Worm (Caenorhabditis elegans): ENCODE data around the gene nhr-43.
A peak's percentile ranks its signal among the peaks of the same experiment; 100 is the strongest.

The nhr-43 gene

DNA sequence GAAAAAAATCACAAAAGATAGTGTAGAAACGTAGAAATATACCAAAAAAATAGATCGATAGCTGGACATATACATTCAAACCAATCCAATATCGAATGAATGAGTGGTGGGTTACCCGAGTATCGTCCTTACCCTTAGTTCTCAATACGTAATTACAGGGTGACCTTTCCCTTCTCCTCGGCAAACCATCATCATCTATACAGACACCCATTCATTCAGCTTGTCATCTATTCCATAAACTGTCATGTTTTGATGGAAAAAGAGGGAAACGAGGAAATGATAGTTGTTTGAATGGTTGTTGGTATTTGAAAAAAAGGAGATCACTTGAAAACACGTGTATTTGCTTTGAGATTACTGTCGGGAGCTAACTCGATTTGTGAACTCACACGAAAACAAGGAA lies 24.7 kb downstream of the nhr-43 start:
- TF ChIP-seq let-526 (GFP tag; IDR thresholded peaks at IDR 0.05) (no peak), F23B12.7 (tag; optimal IDR thresholded peaks at IDR 0.05; ENCODE audit: insufficient read depth) (no peak), bed-1 (GFP tag; IDR thresholded peaks at IDR 0.05) (no peak), unc-130 (GFP tag; optimal IDR thresholded peaks at IDR 0.05) (no peak), somi-1 (GFP tag; optimal IDR thresholded peaks at IDR 0.05) (no peak), rec-8 (tag; optimal IDR thresholded peaks at IDR 0.05) (no peak), snpc-1.1 (tag; optimal IDR thresholded peaks at IDR 0.05; ENCODE audit: insufficient read depth) (no peak), lin-35 (GFP tag; optimal IDR thresholded peaks at IDR 0.05) (no peak), akir-1 (GFP tag; optimal IDR thresholded peaks at IDR 0.05) (no peak), mes-4 (tag; optimal IDR thresholded peaks at IDR 0.05) (no peak), athp-1 (tag; optimal IDR thresholded peaks at IDR 0.05) (no peak)

DNA sequence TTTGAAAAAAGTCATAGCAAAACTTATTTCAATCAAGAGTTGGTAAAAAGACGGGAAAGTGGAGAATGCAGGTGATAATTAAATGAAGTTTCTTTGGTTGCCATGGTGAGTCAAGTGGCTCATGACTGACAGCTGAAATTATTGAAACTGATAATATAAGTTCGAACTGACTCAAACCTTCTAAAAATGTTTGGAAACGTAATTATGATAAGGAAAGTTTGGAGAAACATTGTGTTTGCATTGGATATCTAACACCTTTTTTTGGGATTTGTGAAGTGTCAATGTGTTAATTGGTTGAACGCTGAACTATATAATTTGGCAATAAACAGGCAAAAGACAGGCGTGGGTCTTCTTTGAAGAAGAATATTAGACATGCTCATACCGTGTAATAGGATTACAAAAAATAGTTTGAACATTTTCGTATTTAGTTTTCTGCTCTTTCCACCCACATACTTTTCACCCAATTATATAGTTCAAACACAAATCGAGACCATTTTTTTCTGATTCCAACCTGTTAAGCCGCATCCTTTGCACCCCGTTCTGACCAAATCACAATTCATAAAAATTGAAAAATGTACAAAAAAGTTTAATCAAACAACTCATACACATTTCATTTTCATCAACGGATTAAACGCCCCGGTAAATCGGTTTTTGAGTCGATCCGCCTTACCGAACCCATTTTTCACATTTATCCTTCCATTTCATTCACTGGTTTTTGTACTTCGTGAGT lies 26.1 kb downstream of the nhr-43 start, which contains the start of the genes srlf-33 and srlf-32:
TSS of gene srlf-33 (minus strand) at position 101 of the 730 bp plus-strand sequence.
TSS of gene srlf-32 (plus strand) at position 680 of the 730 bp plus-strand sequence.
- TF ChIP-seq bed-2 (GFP tag; IDR thresholded peaks at IDR 0.05) = no peak
- TF ChIP-seq F37B4.10 (GFP tag; IDR thresholded peaks at IDR 0.05) = no peak
- no peak for TF ChIP-seq tbp1 (GFP tag; optimal IDR thresholded peaks at IDR 0.05)
- TF ChIP-seq zim-3 (tag; optimal IDR thresholded peaks at IDR 0.05) = no peak
- no peak for TF ChIP-seq die-1 (tag; optimal IDR thresholded peaks at IDR 0.05)
- TF ChIP-seq dpl-1 (GFP tag; optimal IDR thresholded peaks at IDR 0.05) = no peak
- TF ChIP-seq mel-28 (tag; optimal IDR thresholded peaks at IDR 0.05; ENCODE audit: borderline replicate concordance) = no peak
- TF ChIP-seq let-526 (GFP tag; IDR thresholded peaks at IDR 0.05) = no peak
- no peak for TF ChIP-seq tlf-1 (GFP tag; optimal IDR thresholded peaks at IDR 0.05)
- no peak for TF ChIP-seq Y79H2A.3 (GFP tag; conservative IDR thresholded peaks at IDR 0.05)
- TF ChIP-seq attf-6 (GFP tag; IDR thresholded peaks at IDR 0.05) = no peak
- no peak for TF ChIP-seq C06A6.2 (GFP tag; conservative IDR thresholded peaks at IDR 0.05)

DNA sequence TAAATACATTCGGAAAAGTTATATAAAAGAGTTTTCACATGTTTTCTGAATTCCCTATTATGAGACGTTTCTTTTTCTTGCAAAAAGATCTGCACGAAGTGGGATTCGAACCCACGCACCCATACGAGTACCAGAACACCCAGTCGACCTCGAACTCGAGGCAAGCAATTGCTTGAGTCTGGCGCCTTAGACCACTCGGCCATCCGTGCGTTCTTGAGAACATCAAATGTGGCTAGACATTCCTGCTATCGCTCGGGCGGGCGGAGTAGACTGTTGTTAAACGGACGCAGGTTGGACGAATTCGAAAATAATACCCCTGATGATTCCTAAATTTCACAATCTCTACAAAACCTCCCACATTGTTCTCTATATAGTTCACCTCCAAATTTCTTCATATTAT lies 29.0 kb downstream of the nhr-43 start:
- TF ChIP-seq snpc-1.1 (tag; optimal IDR thresholded peaks at IDR 0.05; ENCODE audit: insufficient read depth) (no peak), dpff-1 (tag; optimal IDR thresholded peaks at IDR 0.05) (no peak), mes-4 (tag; optimal IDR thresholded peaks at IDR 0.05) (peak; percentile 8), athp-1 (tag; optimal IDR thresholded peaks at IDR 0.05) (peak; percentile 16), let-526 (GFP tag; IDR thresholded peaks at IDR 0.05) (0 out of 2 replicates have a peak, but pooled peaks have one; percentile 33), atf-7 (tag; optimal IDR thresholded peaks at IDR 0.05) (no peak), lin-26 (GFP tag; IDR thresholded peaks at IDR 0.05) (peak; percentile 51; the same call in 1 of the 2 replicates), aptf-2 (GFP tag; conservative IDR thresholded peaks at IDR 0.05) (no peak), snpc-4 (GFP tag; optimal IDR thresholded peaks at IDR 0.05) (peak; percentile 28), snpc-4 (tag; optimal IDR thresholded peaks at IDR 0.05) (peak in 3 of 4 experiments; percentile 29 to 75 (median 58)), F22D6.2 (tag; optimal IDR thresholded peaks at IDR 0.05) (no peak), pbrm-1 (GFP tag; IDR thresholded peaks at IDR 0.05) (peak; percentile 78), rpc-1 (optimal IDR thresholded peaks at IDR 0.05) (peak; percentile 64), rpc-1 (tag; optimal IDR thresholded peaks at IDR 0.05) (peak; percentile 78), hmg-20 (GFP tag; IDR thresholded peaks at IDR 0.05) (no peak), ztf-28 (GFP tag; IDR thresholded peaks at IDR 0.05) (no peak), dox-1 (GFP tag; IDR thresholded peaks at IDR 0.05) (peak; percentile 79; the same call in 1 of the 2 replicates), nhr-80 (tag; optimal IDR thresholded peaks at IDR 0.05) (peak; percentile 26), egrh-3 (GFP tag; IDR thresholded peaks at IDR 0.05) (peak; percentile 21; the same call in 1 of the 2 replicates), ztf-22 (GFP tag; optimal IDR thresholded peaks at IDR 0.05) (no peak), tbx-9 (tag; optimal IDR thresholded peaks at IDR 0.05; ENCODE audit: borderline replicate concordance) (no peak), F39B2.1 (GFP tag; IDR thresholded peaks at IDR 0.05) (no peak), ceh-40 (GFP tag; IDR thresholded peaks at IDR 0.05) (no peak), let-607 (tag; optimal IDR thresholded peaks at IDR 0.05) (no peak), ekl-4 (GFP tag; IDR thresholded peaks at IDR 0.05) (no peak), egl-18 (GFP tag; IDR thresholded peaks at IDR 0.05) (no peak), hlh-26 (GFP tag; conservative IDR thresholded peaks at IDR 0.05) (no peak)
